Worm (Caenorhabditis elegans) whole organism, L1 larva: ENCODE data around the gene srj-53.

Source experiments
- F16B12.6 ChIP-seq: fragments of 150-350 bp; optimal IDR thresholded peaks from 2 replicates; lab custom pipeline; 2014; ENCODE audit warnings: missing biosample characterization, missing genetic modification characterization
- Y116A8C.19 ChIP-seq: sonication (generic microtip); optimal IDR thresholded peaks from 2 replicates; lab custom pipeline; 2016; ENCODE audit warnings: missing compliant biosample characterization, missing genetic modification characterization, borderline replicate concordance
- alr-1 ChIP-seq: fragments of 200-800 bp; sonication (Bioruptor generic); optimal IDR thresholded peaks from 2 replicates; lab custom pipeline; 2018; ENCODE audit warnings: borderline replicate concordance, mild to moderate bottlenecking, missing genetic modification characterization, missing compliant biosample characterization
- ama-1 ChIP-seq: fragments of 150-350 bp; optimal IDR thresholded peaks from 2 replicates; lab custom pipeline; 2014
- blmp-1 ChIP-seq: fragments of 150-350 bp; optimal IDR thresholded peaks from 2 replicates; lab custom pipeline; 2014; ENCODE audit warnings: missing biosample characterization, missing genetic modification characterization
- ceh-82 ChIP-seq, 3 experiments: fragments of 150-350 bp in 1 of 3; sonication (generic microtip) in 2 of 3; optimal IDR thresholded peaks; 2 replicates each; lab custom pipeline; 2014 to 2017; ENCODE audit warnings: missing biosample characterization in 3 of 3, missing genetic modification characterization in 3 of 3
- ceh-90 ChIP-seq: sonication (generic microtip); optimal IDR thresholded peaks from 2 replicates; lab custom pipeline; 2016; ENCODE audit warnings: missing genetic modification characterization, missing compliant biosample characterization
- efl-1 ChIP-seq, 4 experiments: fragments of 150-350 bp; optimal IDR thresholded peaks in 3 of 4; peaks in 1 of 4; 1 replicate in 1 of 4; 2 replicates in 3 of 4; lab custom pipeline; 2014; ENCODE audit warnings: missing biosample characterization in 2 of 4, missing genetic modification characterization in 2 of 4, missing genetic modification reagents in 2 of 4
- efl-3 ChIP-seq: fragments of 200-800 bp; sonication (Bioruptor generic); optimal IDR thresholded peaks from 2 replicates; lab custom pipeline; 2018; ENCODE audit warnings: mild to moderate bottlenecking, missing genetic modification characterization, missing compliant biosample characterization
- egl-27 ChIP-seq, 2 experiments: fragments of 150-350 bp in 1 of 2; sonication (generic microtip); optimal IDR thresholded peaks; 3 replicates each; lab custom pipeline; 2017 to 2018; ENCODE audit warnings: missing biosample characterization in 2 of 2, missing genetic modification characterization in 2 of 2, missing genetic modification reagents in 2 of 2
- elt-2 ChIP-seq: sonication (generic microtip); optimal IDR thresholded peaks from 2 replicates; lab custom pipeline; 2016; ENCODE audit warnings: missing genetic modification characterization, mild to moderate bottlenecking, inconsistent platforms, missing compliant biosample characterization, missing genetic modification reagents
- elt-3 ChIP-seq, 6 experiments: fragments of 150-350 bp in 1 of 6; sonication (generic microtip); optimal IDR thresholded peaks; 2 replicates each; lab custom pipeline; 2017 to 2018; ENCODE audit warnings: missing biosample characterization in 6 of 6, missing genetic modification characterization in 6 of 6, inconsistent platforms in 1 of 6
- ets-5 ChIP-seq: fragments of 200-800 bp; sonication (Bioruptor generic); IDR thresholded peaks from 2 replicates; pipeline ENCODE4 v1.3.6; 2022; ENCODE audit warnings: missing genetic modification characterization, missing compliant biosample characterization
- fkh-4 ChIP-seq: sonication (generic microtip); optimal IDR thresholded peaks from 2 replicates; lab custom pipeline; 2016; ENCODE audit warnings: missing compliant biosample characterization, missing genetic modification characterization, borderline replicate concordance
- fos-1 ChIP-seq: fragments of 150-350 bp; optimal IDR thresholded peaks from 2 replicates; lab custom pipeline; 2014; ENCODE audit warnings: missing biosample characterization, missing genetic modification characterization
- hlh-17 ChIP-seq: fragments of 200-800 bp; sonication (Bioruptor generic); optimal IDR thresholded peaks from 2 replicates; lab custom pipeline; 2018; ENCODE audit warnings: missing genetic modification characterization, mild to moderate bottlenecking, missing compliant biosample characterization, moderate library complexity, borderline replicate concordance
- irx-1 ChIP-seq: sonication (generic microtip); optimal IDR thresholded peaks from 2 replicates; lab custom pipeline; 2016; ENCODE audit warnings: missing genetic modification characterization, missing compliant biosample characterization
- jun-1 ChIP-seq: fragments of 150-350 bp; optimal IDR thresholded peaks from 2 replicates; lab custom pipeline; 2014; ENCODE audit warnings: missing biosample characterization, missing genetic modification reagents, missing genetic modification characterization
- lin-14 ChIP-seq: fragments of 200-800 bp; sonication (Bioruptor generic); optimal IDR thresholded peaks from 2 replicates; lab custom pipeline; 2018; ENCODE audit warnings: mild to moderate bottlenecking, missing genetic modification characterization, moderate library complexity, missing compliant biosample characterization
- lin-15B ChIP-seq: fragments of 150-350 bp; sonication (generic microtip); optimal IDR thresholded peaks from 3 replicates; lab custom pipeline; 2014; ENCODE audit warnings: missing biosample characterization, missing genetic modification characterization
- lin-39 ChIP-seq: fragments of 150-350 bp; optimal IDR thresholded peaks from 2 replicates; lab custom pipeline; 2014; ENCODE audit warnings: missing biosample characterization, missing genetic modification reagents, missing genetic modification characterization
- lir-3 ChIP-seq: sonication (generic microtip); optimal IDR thresholded peaks from 2 replicates; lab custom pipeline; 2016; ENCODE audit warnings: mild to moderate bottlenecking, missing genetic modification characterization, moderate library complexity, missing compliant biosample characterization; ENCODE audit not compliant: poor library complexity
- mab-9 ChIP-seq: fragments of 200-800 bp; sonication (Bioruptor generic); IDR thresholded peaks from 2 replicates; pipeline ENCODE4 v1.3.6; 2022; ENCODE audit warnings: missing genetic modification reagents, missing genetic modification characterization, missing compliant biosample characterization
- mdl-1 ChIP-seq, 2 experiments: fragments of 150-350 bp; optimal IDR thresholded peaks; 2 replicates each; lab custom pipeline; 2014 to 2017; ENCODE audit warnings: missing biosample characterization in 2 of 2, missing genetic modification characterization in 2 of 2, inconsistent platforms in 1 of 2
- nhr-12 ChIP-seq: sonication (generic microtip); optimal IDR thresholded peaks from 2 replicates; lab custom pipeline; 2017; ENCODE audit warnings: missing biosample characterization, missing genetic modification characterization
- nhr-20 ChIP-seq: sonication (generic microtip); optimal IDR thresholded peaks from 2 replicates; lab custom pipeline; 2016; ENCODE audit warnings: mild to moderate bottlenecking, missing genetic modification characterization, missing compliant biosample characterization
- nhr-237 ChIP-seq: fragments of 150-350 bp; optimal IDR thresholded peaks from 2 replicates; lab custom pipeline; 2014; ENCODE audit warnings: missing biosample characterization, missing genetic modification characterization
- nhr-28 ChIP-seq: fragments of 150-350 bp; optimal IDR thresholded peaks from 2 replicates; lab custom pipeline; 2014; ENCODE audit warnings: missing biosample characterization, missing genetic modification characterization
- nhr-71 ChIP-seq: sonication (generic microtip); optimal IDR thresholded peaks from 2 replicates; lab custom pipeline; 2016; ENCODE audit warnings: mild to moderate bottlenecking, missing genetic modification characterization, moderate library complexity, missing compliant biosample characterization
- nhr-76 ChIP-seq: sonication (generic microtip); optimal IDR thresholded peaks from 2 replicates; lab custom pipeline; 2017; ENCODE audit warnings: missing biosample characterization, missing genetic modification characterization
- nhr-77 ChIP-seq: fragments of 150-350 bp; optimal IDR thresholded peaks from 2 replicates; lab custom pipeline; 2014; ENCODE audit warnings: missing biosample characterization, missing genetic modification characterization
- nhr-85 ChIP-seq: sonication (generic microtip); peaks from one replicate; lab custom pipeline; 2016; ENCODE audit warnings: missing genetic modification characterization, inconsistent platforms, missing compliant biosample characterization
- nhr-90 ChIP-seq: sonication (generic microtip); optimal IDR thresholded peaks from 2 replicates; lab custom pipeline; 2016; ENCODE audit warnings: mild to moderate bottlenecking, missing genetic modification characterization, missing compliant biosample characterization; ENCODE audit not compliant: poor library complexity
- rnt-1 ChIP-seq: sonication (generic microtip); optimal IDR thresholded peaks from 2 replicates; lab custom pipeline; 2016; ENCODE audit warnings: mild to moderate bottlenecking, missing genetic modification characterization, moderate library complexity, missing compliant biosample characterization
- skn-1 ChIP-seq: fragments of 150-350 bp; optimal IDR thresholded peaks from 2 replicates; lab custom pipeline; 2014; ENCODE audit warnings: missing biosample characterization, missing genetic modification characterization
- snpc-4 ChIP-seq: fragments of 150-350 bp; optimal IDR thresholded peaks from 2 replicates; lab custom pipeline; 2014; ENCODE audit warnings: missing biosample characterization, missing genetic modification characterization
- snu-23 ChIP-seq: sonication (generic microtip); optimal IDR thresholded peaks from 2 replicates; lab custom pipeline; 2016; ENCODE audit warnings: missing genetic modification characterization, missing compliant biosample characterization
- sox-4 ChIP-seq: sonication (generic microtip); optimal IDR thresholded peaks from 2 replicates; lab custom pipeline; 2016; ENCODE audit warnings: missing genetic modification characterization, missing compliant biosample characterization
- tbx-2 ChIP-seq: sonication (generic microtip); optimal IDR thresholded peaks from 2 replicates; lab custom pipeline; 2016; ENCODE audit warnings: missing genetic modification characterization, missing compliant biosample characterization
- unc-130 ChIP-seq: fragments of 150-350 bp; optimal IDR thresholded peaks from 2 replicates; lab custom pipeline; 2017; ENCODE audit warnings: missing biosample characterization, missing genetic modification characterization, inconsistent platforms
- unc-98 ChIP-seq: fragments of 200-800 bp; sonication (Bioruptor generic); IDR thresholded peaks from 2 replicates; pipeline ENCODE4 v1.3.6; 2022; ENCODE audit warnings: missing genetic modification characterization, missing compliant biosample characterization
- vab-15 ChIP-seq: sonication (generic microtip); optimal IDR thresholded peaks from 2 replicates; lab custom pipeline; 2017; ENCODE audit warnings: missing genotype, mild to moderate bottlenecking, missing genetic modification characterization, missing compliant biosample characterization
- xbp-1 ChIP-seq: sonication (generic microtip); optimal IDR thresholded peaks from 2 replicates; lab custom pipeline; 2016; ENCODE audit warnings: missing genetic modification characterization, missing compliant biosample characterization
- zip-4 ChIP-seq: fragments of 200-800 bp; sonication (Bioruptor generic); optimal IDR thresholded peaks from 2 replicates; lab custom pipeline; 2018; ENCODE audit warnings: mild to moderate bottlenecking, missing genetic modification characterization, moderate library complexity, missing compliant biosample characterization
- ztf-11 ChIP-seq, 2 experiments: sonication (generic microtip); optimal IDR thresholded peaks; 2 replicates each; lab custom pipeline; 2016 to 2017; ENCODE audit warnings: missing genetic modification characterization in 2 of 2, missing biosample characterization in 1 of 2, missing compliant biosample characterization in 1 of 2

Gene srj-53

DNA sequence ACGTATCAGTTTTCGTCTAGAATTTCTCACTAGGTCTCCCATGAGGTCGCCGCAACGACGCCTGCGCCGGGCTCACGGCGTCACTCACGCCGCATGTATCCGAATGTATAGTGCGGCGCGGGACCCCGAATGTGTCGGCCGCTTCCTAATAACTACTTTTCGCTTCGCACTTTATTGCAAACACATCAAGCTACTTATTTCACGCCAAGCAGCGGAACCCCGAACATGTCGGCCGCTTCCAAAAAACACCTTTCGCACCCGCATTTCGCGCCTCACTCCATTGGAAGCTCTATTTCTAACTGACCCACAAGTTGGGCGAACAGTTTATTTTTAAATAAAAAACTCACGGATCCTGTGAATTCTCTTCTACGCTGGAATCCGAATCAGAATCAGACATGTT, 18.4 kb downstream of the srj-53 start:
- TF ChIP-seq snpc-4 (tag; lab: Kevin White, UChicago), result peak; percentile 27
- no peak for TF ChIP-seq nhr-76 (tag; lab: Kevin White, UChicago)

DNA sequence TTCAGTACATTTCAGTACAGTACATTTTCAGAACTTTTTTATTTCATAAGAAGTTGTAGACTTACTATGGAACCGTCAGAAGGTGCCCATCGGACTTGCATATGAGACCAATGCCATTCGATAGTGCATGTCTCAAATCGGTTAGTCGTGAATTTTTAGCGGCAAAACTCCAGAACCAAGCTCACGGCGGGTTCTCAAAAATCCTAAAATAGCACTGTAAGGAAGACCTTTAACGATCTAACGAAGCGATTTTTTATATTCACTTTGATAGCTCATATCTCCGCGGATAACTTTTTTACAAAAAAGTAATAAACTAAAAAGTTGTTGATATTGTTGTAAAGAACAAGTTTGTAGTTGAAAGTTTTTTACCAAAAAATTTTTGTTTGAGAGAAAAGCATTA, 20.3 kb downstream of the srj-53 start, which contains the start of gene sru-25:
Gene sru-25 (minus strand): TSS at position 101 of the 400 bp plus-strand sequence.
- no peak for TF ChIP-seq fos-1 (tag; lab: Kevin White, UChicago)
- TF ChIP-seq zip-4 (GFP tag; lab: Kevin White, UChicago), result no peak
- TF ChIP-seq lin-39 (tag; lab: Kevin White, UChicago), result no peak
- no peak for TF ChIP-seq egl-27 (tag; optimal IDR thresholded peaks at IDR 0.05; lab: Kevin White, UChicago)
- no peak for TF ChIP-seq vab-15 (tag; lab: Kevin White, UChicago)
- no peak for TF ChIP-seq unc-98 (GFP tag; lab: Robert Waterston, UW)
- no peak for TF ChIP-seq mdl-1 (tag; optimal IDR thresholded peaks at IDR 0.05; lab: Kevin White, UChicago)
- no peak for TF ChIP-seq ceh-90 (tag; lab: Kevin White, UChicago)
- TF ChIP-seq lir-3 (tag; lab: Kevin White, UChicago), result no peak
- TF ChIP-seq snu-23 (GFP tag; lab: Kevin White, UChicago), result no peak
- TF ChIP-seq efl-1 (optimal IDR thresholded peaks at IDR 0.05; lab: Kevin White, UChicago), result no peak
- TF ChIP-seq efl-1 (GFP tag; optimal IDR thresholded peaks at IDR 0.05 in 1 of 2; lab: Kevin White, UChicago), result no peak
- TF ChIP-seq blmp-1 (tag; lab: Kevin White, UChicago), result no peak

DNA sequence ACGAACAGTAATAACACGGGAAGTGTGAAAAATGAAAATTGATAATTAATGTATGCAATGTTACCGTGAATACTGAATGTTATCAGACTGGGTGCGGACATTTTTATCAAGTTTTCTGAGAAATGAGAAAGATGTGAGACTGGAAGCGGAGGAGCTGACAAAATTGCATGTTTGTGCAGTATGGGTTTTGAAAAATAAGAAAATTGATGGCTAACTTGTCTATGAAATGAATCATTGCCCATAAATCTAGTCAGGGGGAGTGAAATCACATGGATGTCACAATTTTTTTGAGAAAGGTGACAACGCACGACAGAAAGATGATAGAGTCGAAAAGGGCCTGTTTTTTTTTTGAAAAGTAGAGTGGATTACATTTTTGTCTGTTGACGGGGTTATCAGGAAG, 23.2 kb downstream of the srj-53 start, which contains the start of gene sru-24:
Gene sru-24 (minus strand): TSS at position 101 of the 400 bp plus-strand sequence.
- TF ChIP-seq ceh-90 (tag; lab: Kevin White, UChicago) (no peak), elt-3 (tag; optimal IDR thresholded peaks at IDR 0.05; lab: Kevin White, UChicago) (no peak), mab-9 (GFP tag; lab: Robert Waterston, UW) (no peak), nhr-85 (tag; lab: Kevin White, UChicago) (peak; percentile 6)

DNA sequence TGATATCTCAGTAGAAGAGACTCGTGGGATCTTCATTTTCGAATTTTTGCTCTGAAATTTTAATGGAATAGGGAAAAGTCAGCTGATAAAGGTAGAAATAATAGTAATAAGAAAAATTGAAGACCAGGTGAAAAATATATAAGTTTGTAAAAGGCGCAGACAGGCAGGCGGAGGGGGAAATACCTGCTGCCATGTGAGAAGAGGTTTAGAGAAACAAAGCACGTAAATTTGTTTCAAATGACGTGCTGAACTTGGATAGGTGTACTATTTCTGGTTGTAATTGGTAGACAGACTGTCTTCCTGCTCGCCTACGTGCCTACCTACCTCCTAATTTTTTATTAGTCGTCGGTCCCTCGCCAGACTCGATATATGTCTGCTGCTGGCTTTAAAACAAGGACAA, 27.1 kb downstream of the srj-53 start, which contains the start of gene nhr-180:
Gene nhr-180 (minus strand): TSS at position 52 of the 400 bp plus-strand sequence.
- TF ChIP-seq nhr-20 (tag; lab: Kevin White, UChicago) (peak; percentile 14), ceh-82 (tag; optimal IDR thresholded peaks at IDR 0.05; lab: Kevin White, UChicago) (no peak), lin-15B (tag; lab: Kevin White, UChicago) (no peak), hlh-17 (no peak), ztf-11 (tag; optimal IDR thresholded peaks at IDR 0.05; lab: Kevin White, UChicago) (no peak), lin-14 (no peak), nhr-12 (tag; lab: Kevin White, UChicago) (no peak), rnt-1 (tag; lab: Kevin White, UChicago) (no peak), nhr-237 (tag; lab: Kevin White, UChicago) (no peak), alr-1 (tag; lab: Kevin White, UChicago) (no peak), unc-98 (GFP tag; lab: Robert Waterston, UW) (no peak), snu-23 (GFP tag; lab: Kevin White, UChicago) (peak; percentile 27), ets-5 (GFP tag; lab: Robert Waterston, UW) (no peak), Y116A8C.19 (tag; lab: Kevin White, UChicago) (no peak), jun-1 (no peak), nhr-90 (no peak), irx-1 (tag; lab: Kevin White, UChicago) (no peak), ceh-90 (tag; lab: Kevin White, UChicago) (no peak), elt-2 (tag; lab: Kevin White, UChicago) (peak; percentile 8), unc-130 (tag; lab: Kevin White, UChicago) (no peak), skn-1 (tag; lab: Kevin White, UChicago) (peak; percentile 0), mdl-1 (tag; optimal IDR thresholded peaks at IDR 0.05; lab: Kevin White, UChicago) (peak in 1 of 2 experiments; percentile 61), nhr-28 (tag; lab: Kevin White, UChicago) (no peak), xbp-1 (tag; lab: Kevin White, UChicago) (peak; percentile 17), nhr-71 (tag; lab: Kevin White, UChicago) (no peak), efl-3 (GFP tag; lab: Kevin White, UChicago) (no peak), nhr-85 (tag; lab: Kevin White, UChicago) (no peak), lin-39 (tag; lab: Kevin White, UChicago) (no peak), sox-4 (tag; lab: Kevin White, UChicago) (no peak), vab-15 (tag; lab: Kevin White, UChicago) (no peak), fkh-4 (tag; lab: Kevin White, UChicago) (no peak), tbx-2 (no peak), blmp-1 (tag; lab: Kevin White, UChicago) (peak; percentile 29), nhr-77 (tag; lab: Kevin White, UChicago) (no peak), ama-1 (lab: Kevin White, UChicago) (no peak), F16B12.6 (tag; lab: Kevin White, UChicago) (no peak)
